Fruit fly (Drosophila melanogaster) whole organism, prepupa: ENCODE results near the gene CG45100.

ENCODE experiments used
- Blimp-1 ChIP-seq: fragments of 200-800 bp; sonication (Bioruptor generic); optimal IDR thresholded peaks from 3 replicates; lab custom pipeline; 2017; ENCODE audit warnings: missing biosample characterization, missing genetic modification characterization, mild to moderate bottlenecking, moderate library complexity, missing genetic modification reagents
- CG10631 ChIP-seq: fragments of 200-800 bp; sonication (Bioruptor generic); optimal IDR thresholded peaks from 2 replicates; lab custom pipeline; 2016; ENCODE audit warnings: missing biosample characterization, missing genetic modification characterization
- CG11762 ChIP-seq: fragments of 200-800 bp; sonication (Bioruptor generic); optimal IDR thresholded peaks from 3 replicates; lab custom pipeline; 2016; ENCODE audit warnings: missing biosample characterization, missing genetic modification characterization; ENCODE audit not compliant: insufficient read depth
- CG11902 ChIP-seq: fragments of 200-800 bp; sonication (Bioruptor generic); optimal IDR thresholded peaks from 3 replicates; lab custom pipeline; 2016; ENCODE audit warnings: missing biosample characterization, missing genetic modification characterization
- CG15336 ChIP-seq: fragments of 200-800 bp; sonication (Bioruptor generic); IDR thresholded peaks from 2 replicates; pipeline ENCODE4 v1.3.6; 2022; ENCODE audit warnings: missing biosample characterization, missing genetic modification characterization
- CG1621 ChIP-seq: fragments of 200-800 bp; sonication (Bioruptor generic); optimal IDR thresholded peaks from 3 replicates; lab custom pipeline; 2018; ENCODE audit warnings: missing biosample characterization, mild to moderate bottlenecking, missing genetic modification characterization
- CG16779 ChIP-seq: fragments of 200-800 bp; sonication (Bioruptor generic); optimal IDR thresholded peaks from 3 replicates; lab custom pipeline; 2017; ENCODE audit warnings: missing biosample characterization, mild to moderate bottlenecking, missing genetic modification characterization
- CG31627 ChIP-seq: fragments of 200-800 bp; sonication (Bioruptor generic); optimal IDR thresholded peaks from 3 replicates; lab custom pipeline; 2016; ENCODE audit warnings: missing biosample characterization, missing genetic modification characterization
- CG32006 ChIP-seq: fragments of 200-800 bp; sonication (Bioruptor generic); optimal IDR thresholded peaks from 3 replicates; lab custom pipeline; 2017; ENCODE audit warnings: missing biosample characterization, mild to moderate bottlenecking, missing genetic modification characterization
- CG34406 ChIP-seq: fragments of 200-800 bp; sonication (Bioruptor generic); optimal IDR thresholded peaks from 3 replicates; lab custom pipeline; 2016; ENCODE audit warnings: missing biosample characterization, missing genetic modification characterization
- CG3919 ChIP-seq: fragments of 200-800 bp; sonication (Bioruptor generic); optimal IDR thresholded peaks from 3 replicates; lab custom pipeline; 2016; ENCODE audit warnings: missing biosample characterization, missing genetic modification characterization
- CG4318 ChIP-seq: fragments of 200-800 bp; sonication (Bioruptor generic); optimal IDR thresholded peaks from 3 replicates; lab custom pipeline; 2017; ENCODE audit warnings: missing biosample characterization, mild to moderate bottlenecking, missing genetic modification characterization
- CG6163 ChIP-seq: fragments of 200-800 bp; sonication (Bioruptor generic); IDR thresholded peaks from 3 replicates; pipeline ENCODE4 v1.3.6; 2022; ENCODE audit warnings: missing biosample characterization, missing genetic modification characterization
- CG6276 ChIP-seq: fragments of 200-800 bp; sonication (Bioruptor generic); optimal IDR thresholded peaks from 2 replicates; lab custom pipeline; 2017; ENCODE audit warnings: missing biosample characterization, mild to moderate bottlenecking, missing genetic modification characterization
- CG6792 ChIP-seq: fragments of 200-800 bp; sonication (Bioruptor generic); optimal IDR thresholded peaks from 3 replicates; lab custom pipeline; 2016; ENCODE audit warnings: missing biosample characterization, missing genetic modification characterization
- CG6808 ChIP-seq: fragments of 200-800 bp; sonication (Bioruptor generic); optimal IDR thresholded peaks from 3 replicates; lab custom pipeline; 2017; ENCODE audit warnings: missing biosample characterization, missing genetic modification characterization, mild to moderate bottlenecking, moderate library complexity, missing genetic modification reagents
- CG6854 ChIP-seq: fragments of 200-800 bp; sonication (Bioruptor generic); optimal IDR thresholded peaks from 2 replicates; lab custom pipeline; 2017; ENCODE audit warnings: missing biosample characterization, mild to moderate bottlenecking, missing genetic modification characterization
- CG8119 ChIP-seq: fragments of 200-800 bp; sonication (Bioruptor generic); IDR thresholded peaks from 3 replicates; pipeline ENCODE4 v1.3.6; 2022; ENCODE audit warnings: missing biosample characterization, missing genetic modification characterization
- CG8319 ChIP-seq: fragments of 200-800 bp; sonication (Bioruptor generic); optimal IDR thresholded peaks from 3 replicates; lab custom pipeline; 2016; ENCODE audit warnings: missing biosample characterization, missing genetic modification characterization
- CG8632 ChIP-seq: fragments of 200-800 bp; sonication (Bioruptor generic); optimal IDR thresholded peaks from 3 replicates; lab custom pipeline; 2016; ENCODE audit warnings: missing biosample characterization, missing genetic modification characterization
- CG9139 ChIP-seq: fragments of 200-800 bp; sonication (Bioruptor generic); optimal IDR thresholded peaks from 3 replicates; lab custom pipeline; 2017; ENCODE audit warnings: missing biosample characterization, mild to moderate bottlenecking, missing genetic modification characterization
- Eip75B ChIP-seq: fragments of 200-800 bp; sonication (Bioruptor generic); optimal IDR thresholded peaks from 3 replicates; lab custom pipeline; 2016; ENCODE audit warnings: missing biosample characterization, missing genetic modification characterization
- Eip78C ChIP-seq: fragments of 200-800 bp; sonication (Bioruptor generic); peaks from one replicate; lab custom pipeline; 2016; ENCODE audit warnings: missing biosample characterization, missing genetic modification characterization
- Eip93F ChIP-seq: fragments of 200-800 bp; sonication (Bioruptor generic); optimal IDR thresholded peaks from 2 replicates; lab custom pipeline; 2016; ENCODE audit warnings: missing biosample characterization, mild to moderate bottlenecking, missing genetic modification characterization
- Ets21C ChIP-seq: fragments of 200-800 bp; sonication (Bioruptor generic); optimal IDR thresholded peaks from 3 replicates; lab custom pipeline; 2016; ENCODE audit warnings: missing biosample characterization, missing genetic modification characterization
- Gug ChIP-seq: fragments of 200-800 bp; sonication (Bioruptor generic); IDR thresholded peaks from 2 replicates; pipeline ENCODE4 v1.3.6; 2022; ENCODE audit warnings: missing biosample characterization, missing genetic modification characterization
- Hr38 ChIP-seq: sonication (Bioruptor generic); optimal IDR thresholded peaks from 2 replicates; lab custom pipeline; 2016; ENCODE audit warnings: missing biosample characterization, missing genetic modification characterization
- Hr39 ChIP-seq: fragments of 200-800 bp; sonication (Bioruptor generic); optimal IDR thresholded peaks from 2 replicates; lab custom pipeline; 2016; ENCODE audit warnings: missing biosample characterization, missing genetic modification characterization
- Hr4 ChIP-seq: fragments of 200-800 bp; sonication (Bioruptor generic); optimal IDR thresholded peaks from 3 replicates; lab custom pipeline; 2016; ENCODE audit warnings: missing biosample characterization, missing genetic modification characterization
- Met ChIP-seq: fragments of 200-800 bp; sonication (Bioruptor generic); optimal IDR thresholded peaks from 3 replicates; lab custom pipeline; 2016; ENCODE audit warnings: missing biosample characterization, missing genetic modification characterization
- OdsH ChIP-seq: fragments of 200-800 bp; sonication (Bioruptor generic); optimal IDR thresholded peaks from 3 replicates; lab custom pipeline; 2016; ENCODE audit warnings: missing biosample characterization, missing genetic modification characterization
- Smox ChIP-seq: fragments of 200-800 bp; sonication (Bioruptor generic); optimal IDR thresholded peaks from 3 replicates; lab custom pipeline; 2016; ENCODE audit warnings: missing biosample characterization, missing genetic modification characterization
- Sox102F ChIP-seq: fragments of 200-800 bp; sonication (Bioruptor generic); optimal IDR thresholded peaks from 2 replicates; lab custom pipeline; 2016; ENCODE audit warnings: missing biosample characterization, mild to moderate bottlenecking, missing genetic modification characterization
- Sox14 ChIP-seq: fragments of 200-800 bp; sonication (Bioruptor generic); optimal IDR thresholded peaks from 3 replicates; lab custom pipeline; 2016; ENCODE audit warnings: missing biosample characterization, missing genetic modification characterization
- Sox15 ChIP-seq: fragments of 200-800 bp; sonication (Bioruptor generic); optimal IDR thresholded peaks from 3 replicates; lab custom pipeline; 2016; ENCODE audit warnings: missing biosample characterization, missing genetic modification characterization
- achi ChIP-seq: fragments of 200-800 bp; sonication (Bioruptor generic); optimal IDR thresholded peaks from 3 replicates; lab custom pipeline; 2016; ENCODE audit warnings: missing biosample characterization, missing genetic modification characterization
- cyc ChIP-seq: fragments of 200-800 bp; sonication (Bioruptor generic); optimal IDR thresholded peaks from 3 replicates; lab custom pipeline; 2016; ENCODE audit warnings: missing biosample characterization, missing genetic modification characterization
- dac ChIP-seq: fragments of 200-800 bp; sonication (Bioruptor generic); optimal IDR thresholded peaks from 2 replicates; lab custom pipeline; 2017; ENCODE audit warnings: missing biosample characterization, mild to moderate bottlenecking, missing genetic modification characterization
- dsx ChIP-seq: fragments of 200-800 bp; optimal IDR thresholded peaks from 3 replicates; lab custom pipeline; 2019; ENCODE audit warnings: missing biosample characterization, mild to moderate bottlenecking, missing genetic modification characterization, moderate library complexity; ENCODE audit not compliant: poor library complexity, severe bottlenecking
- eg ChIP-seq: fragments of 200-800 bp; sonication (Bioruptor generic); IDR thresholded peaks from 3 replicates; pipeline ENCODE4 v1.3.6; 2022; ENCODE audit warnings: missing biosample characterization, missing genetic modification characterization
- esn ChIP-seq: fragments of 200-800 bp; sonication (Bioruptor generic); optimal IDR thresholded peaks from 2 replicates; lab custom pipeline; 2016; ENCODE audit warnings: missing biosample characterization, mild to moderate bottlenecking, missing genetic modification characterization, moderate library complexity
- fd85E ChIP-seq: fragments of 200-800 bp; sonication (Bioruptor generic); optimal IDR thresholded peaks from 3 replicates; lab custom pipeline; 2016; ENCODE audit warnings: missing biosample characterization, missing genetic modification characterization
- lz ChIP-seq: fragments of 200-800 bp; sonication (Bioruptor generic); optimal IDR thresholded peaks from 3 replicates; lab custom pipeline; 2016; ENCODE audit warnings: missing biosample characterization, missing genetic modification characterization
- net ChIP-seq: fragments of 200-800 bp; sonication (Bioruptor generic); optimal IDR thresholded peaks from 3 replicates; lab custom pipeline; 2016; ENCODE audit warnings: missing biosample characterization, missing genetic modification characterization
- pdm3 ChIP-seq: fragments of 200-800 bp; sonication (Bioruptor generic); optimal IDR thresholded peaks from 3 replicates; lab custom pipeline; 2016; ENCODE audit warnings: missing biosample characterization, missing genetic modification characterization
- salr ChIP-seq, 2 experiments: fragments of 200-800 bp; sonication (Bioruptor generic); optimal IDR thresholded peaks; 3 replicates each; lab custom pipeline; 2016 to 2018; ENCODE audit warnings: missing biosample characterization in 2 of 2, missing genetic modification characterization in 2 of 2, mild to moderate bottlenecking in 1 of 2
- spab ChIP-seq: fragments of 200-800 bp; sonication (Bioruptor generic); optimal IDR thresholded peaks from 2 replicates; lab custom pipeline; 2017; ENCODE audit warnings: missing biosample characterization, mild to moderate bottlenecking, missing genetic modification characterization, missing genetic modification reagents
- ss ChIP-seq, 2 experiments: fragments of 200-800 bp; sonication (Bioruptor generic); optimal IDR thresholded peaks; 2 replicates in 1 of 2; 3 replicates in 1 of 2; lab custom pipeline; 2017 to 2018; ENCODE audit warnings: mild to moderate bottlenecking in 2 of 2, missing biosample characterization in 2 of 2, missing genetic modification characterization in 2 of 2, moderate library complexity in 1 of 2
- svp ChIP-seq: fragments of 200-800 bp; sonication (Bioruptor generic); peaks from one replicate; lab custom pipeline; 2016; ENCODE audit warnings: missing biosample characterization, missing genetic modification characterization
- topi ChIP-seq: fragments of 200-800 bp; sonication (Bioruptor generic); optimal IDR thresholded peaks from 3 replicates; lab custom pipeline; 2016; ENCODE audit warnings: missing biosample characterization, missing genetic modification characterization

Gene CG45100

dm6 chr3R:5519789-5520188 lies 45.4 kb upstream of the CG45100 start:
- TF ChIP-seq net (no peak), svp (GFP tag; lab: Kevin White, UChicago) (peak; percentile 98), CG6163 (0 out of 3 replicates have a peak, but pooled peaks have one; percentile 22)

DNA sequence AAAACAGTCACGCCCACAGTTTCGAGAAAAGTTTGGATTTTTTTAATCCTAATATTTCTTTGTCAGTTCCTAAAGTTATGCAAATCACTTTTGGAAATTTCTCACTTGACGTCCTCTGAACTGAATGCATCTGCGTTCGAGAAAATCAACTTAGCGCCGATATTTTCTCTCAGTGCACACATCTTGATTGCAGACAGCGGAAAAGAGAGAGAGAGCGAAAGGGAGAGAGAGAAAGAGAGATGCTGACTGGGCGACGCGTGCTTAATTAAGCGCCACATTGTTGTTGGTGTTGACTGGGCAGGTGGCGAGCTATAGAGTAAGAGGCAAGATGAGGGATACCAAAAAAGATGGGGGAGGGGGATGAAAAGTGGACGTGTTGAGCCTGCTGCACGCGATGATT lies 44.2 kb upstream of the CG45100 start:
- TF ChIP-seq CG11902 (GFP tag; lab: Kevin White, UChicago) (peak; percentile 40), spab (GFP tag; lab: Kevin White, UChicago) (peak; percentile 49), CG32006 (peak; percentile 78), salr (GFP tag; optimal IDR thresholded peaks at IDR 0.05; lab: Kevin White, UChicago) (peak; percentile 27 to 47), Smox (GFP tag; lab: Kevin White, UChicago) (peak; percentile 53), CG8119 (GFP tag; lab: Robert Waterston, UW) (peak; percentile 61; the same call in 1 of the 3 replicates), CG10631 (GFP tag; lab: Kevin White, UChicago) (peak; percentile 68), CG6792 (GFP tag; lab: Kevin White, UChicago) (peak; percentile 60), dac (GFP tag; lab: Kevin White, UChicago) (peak; percentile 43), net (peak; percentile 73), Hr38 (GFP tag; lab: Kevin White, UChicago) (no peak), ss (GFP tag; optimal IDR thresholded peaks at IDR 0.05; lab: Kevin White, UChicago) (peak; percentile 40 to 93), dsx (peak; percentile 90), Eip75B (peak; percentile 66), Sox15 (peak; percentile 52), achi (GFP tag; lab: Kevin White, UChicago) (peak; percentile 65), Hr39 (peak; percentile 70), CG16779 (tag; lab: Kevin White, UChicago) (peak; percentile 18), CG6854 (GFP tag; lab: Kevin White, UChicago) (no peak), eg (peak; percentile 75), Ets21C (peak; percentile 32), CG8632 (GFP tag; lab: Kevin White, UChicago) (peak; percentile 65), CG31627 (GFP tag; lab: Kevin White, UChicago) (peak; percentile 72), lz (GFP tag; lab: Kevin White, UChicago) (peak; percentile 69), Blimp-1 (GFP tag; lab: Kevin White, UChicago) (no peak), CG6808 (GFP tag; lab: Kevin White, UChicago) (peak; percentile 65), CG6276 (GFP tag; lab: Kevin White, UChicago) (peak; percentile 62), Eip93F (no peak), CG11762 (GFP tag; lab: Kevin White, UChicago) (peak; percentile 11), Hr4 (GFP tag; lab: Kevin White, UChicago) (peak; percentile 71), pdm3 (GFP tag; lab: Kevin White, UChicago) (peak; percentile 74), Sox14 (peak; percentile 64), CG9139 (GFP tag; lab: Kevin White, UChicago) (no peak), svp (GFP tag; lab: Kevin White, UChicago) (peak; percentile 91), topi (peak; percentile 61), CG8319 (peak; percentile 51), esn (GFP tag; lab: Kevin White, UChicago) (peak; percentile 72), fd85E (GFP tag; lab: Kevin White, UChicago) (no peak), Eip78C (GFP tag; lab: Kevin White, UChicago) (peak; percentile 94), CG15336 (peak; percentile 76), OdsH (GFP tag; lab: Kevin White, UChicago) (peak; percentile 67), CG34406 (GFP tag; lab: Kevin White, UChicago) (peak; percentile 62), CG6163 (peak; percentile 80), Gug (GFP tag; lab: Robert Waterston, UW) (peak; percentile 43; the same call in 1 of the 2 replicates), CG1621 (tag; lab: Kevin White, UChicago) (peak; percentile 41), cyc (GFP tag; lab: Kevin White, UChicago) (peak; percentile 60), Met (peak; percentile 58), CG3919 (GFP tag; lab: Kevin White, UChicago) (peak; percentile 80), CG4318 (GFP tag; lab: Kevin White, UChicago) (peak; percentile 40), Sox102F (peak; percentile 80)
